Worm (Caenorhabditis elegans): ENCODE data around the gene vab-7.

- TF ChIP-seq egl-27 (tag; optimal IDR thresholded peaks at IDR 0.05): no peak
- no peak for TF ChIP-seq ztf-11 (tag; optimal IDR thresholded peaks at IDR 0.05)
- no peak for TF ChIP-seq R02D3.7 (tag; optimal IDR thresholded peaks at IDR 0.05)
- TF ChIP-seq nhr-237 (tag; optimal IDR thresholded peaks at IDR 0.05): no peak
- no peak for TF ChIP-seq pqm-1 (tag; optimal IDR thresholded peaks at IDR 0.05)
- TF ChIP-seq unc-62 (GFP tag; optimal IDR thresholded peaks at IDR 0.05): no peak
- TF ChIP-seq ceh-9 (tag; optimal IDR thresholded peaks at IDR 0.05): no peak
- TF ChIP-seq nhr-77 (tag; optimal IDR thresholded peaks at IDR 0.05): no peak
- TF ChIP-seq elt-3 (tag; optimal IDR thresholded peaks at IDR 0.05): no peak
- TF ChIP-seq skn-1 (tag; optimal IDR thresholded peaks at IDR 0.05): no peak
- TF ChIP-seq ZK546.5 (tag; optimal IDR thresholded peaks at IDR 0.05): no peak
Measured at ce11 chrIII:10909166-10909565, 11.0 kb upstream of the vab-7 start.
